Worm (Caenorhabditis elegans) whole organism, L4 larva: ENCODE results near the gene B0302.2.

ENCODE experiments used
- F37D6.2 ChIP-seq: sonication (generic microtip); optimal IDR thresholded peaks from 2 replicates; lab custom pipeline; 2016; ENCODE audit warnings: mild to moderate bottlenecking, missing genetic modification characterization, missing compliant biosample characterization
- F49E8.2 ChIP-seq: sonication (generic microtip); optimal IDR thresholded peaks from 2 replicates; lab custom pipeline; 2016; ENCODE audit warnings: missing compliant biosample characterization, mild to moderate bottlenecking, missing genetic modification characterization, borderline replicate concordance
- Y75B8A.6 ChIP-seq: fragments of 200-800 bp; sonication (Bioruptor generic); IDR thresholded peaks from 2 replicates; pipeline ENCODE4 v1.3.6; 2022; ENCODE audit warnings: missing genetic modification reagents, missing genetic modification characterization, missing compliant biosample characterization
- ZK337.2 ChIP-seq: fragments of 200-800 bp; sonication (Bioruptor generic); IDR thresholded peaks from 2 replicates; pipeline ENCODE4 v1.3.6; 2022; ENCODE audit warnings: missing genetic modification reagents, missing genetic modification characterization, missing compliant biosample characterization
- aha-1 ChIP-seq: fragments of 150-350 bp; peaks from one replicate; lab custom pipeline; 2014; ENCODE audit warnings: missing biosample characterization, missing genetic modification characterization
- arid-1 ChIP-seq: fragments of 200-800 bp; sonication (Bioruptor generic); conservative IDR thresholded peaks from 2 replicates; pipeline ENCODE4 v1.3.6; 2022; ENCODE audit warnings: missing genetic modification reagents, missing genetic modification characterization, missing compliant biosample characterization
- ceh-82 ChIP-seq: sonication (generic microtip); optimal IDR thresholded peaks from 2 replicates; lab custom pipeline; 2017; ENCODE audit warnings: missing biosample characterization, missing genetic modification characterization
- ctbp-1 ChIP-seq: fragments of 200-800 bp; sonication (Bioruptor generic); IDR thresholded peaks from 2 replicates; pipeline ENCODE4 v1.3.6; 2022; ENCODE audit warnings: missing genetic modification reagents, missing genetic modification characterization, missing compliant biosample characterization
- daf-12 ChIP-seq: fragments of 150-350 bp; optimal IDR thresholded peaks from 2 replicates; lab custom pipeline; 2014; ENCODE audit warnings: missing biosample characterization, missing genetic modification reagents, missing genetic modification characterization
- daf-16 ChIP-seq, 3 experiments: sonication (generic microtip); optimal IDR thresholded peaks; 2 replicates each; lab custom pipeline; 2016 to 2017; ENCODE audit warnings: missing genetic modification characterization in 3 of 3, missing genetic modification reagents in 3 of 3, mild to moderate bottlenecking in 2 of 3, missing compliant biosample characterization in 2 of 3, missing biosample characterization in 1 of 3, moderate library complexity in 1 of 3
- dmd-6 ChIP-seq: fragments of 200-800 bp; sonication (Bioruptor generic); IDR thresholded peaks from 2 replicates; pipeline ENCODE4 v1.3.6; 2022; ENCODE audit warnings: missing genetic modification reagents, missing genetic modification characterization, missing compliant biosample characterization
- dmd-8 ChIP-seq: fragments of 200-800 bp; sonication (Bioruptor generic); IDR thresholded peaks from 2 replicates; pipeline ENCODE4 v1.3.6; 2022; ENCODE audit warnings: missing genetic modification characterization, missing compliant biosample characterization
- dmd-9 ChIP-seq: fragments of 200-800 bp; sonication (Bioruptor generic); IDR thresholded peaks from 2 replicates; pipeline ENCODE4 v1.3.6; 2022; ENCODE audit warnings: missing genetic modification reagents, missing genetic modification characterization, missing compliant biosample characterization
- dpl-1 ChIP-seq: fragments of 150-350 bp; optimal IDR thresholded peaks from 2 replicates; lab custom pipeline; 2014; ENCODE audit warnings: missing biosample characterization, missing genetic modification reagents, missing genetic modification characterization
- dve-1 ChIP-seq: sonication (generic microtip); optimal IDR thresholded peaks from 2 replicates; lab custom pipeline; 2017; ENCODE audit warnings: antibody characterized with exemption, mild to moderate bottlenecking, missing genetic modification characterization, missing compliant biosample characterization; ENCODE audit not compliant: insufficient read depth
- egl-27 ChIP-seq: sonication (generic microtip); optimal IDR thresholded peaks from 3 replicates; lab custom pipeline; 2017; ENCODE audit warnings: missing biosample characterization, missing genetic modification reagents, missing genetic modification characterization
- hif-1 ChIP-seq, 2 experiments: sonication (generic microtip); optimal IDR thresholded peaks; 2 replicates each; lab custom pipeline; 2016 to 2017; ENCODE audit warnings: missing compliant biosample characterization in 2 of 2, missing genetic modification characterization in 2 of 2, missing genetic modification reagents in 2 of 2, missing genotype in 2 of 2, mild to moderate bottlenecking in 1 of 2
- hlh-11 ChIP-seq: fragments of 200-800 bp; sonication (Bioruptor generic); optimal IDR thresholded peaks from 2 replicates; lab custom pipeline; 2018; ENCODE audit warnings: mild to moderate bottlenecking, missing genetic modification characterization, missing compliant biosample characterization
- hlh-30 ChIP-seq: sonication (generic microtip); optimal IDR thresholded peaks from 2 replicates; lab custom pipeline; 2017; ENCODE audit warnings: antibody characterized with exemption, mild to moderate bottlenecking, missing genetic modification characterization, missing compliant biosample characterization; ENCODE audit not compliant: insufficient read depth
- hmg-1.1 ChIP-seq: fragments of 200-800 bp; sonication (Bioruptor generic); IDR thresholded peaks from 2 replicates; pipeline ENCODE4 v1.3.6; 2022; ENCODE audit warnings: missing genetic modification reagents, missing genetic modification characterization, missing compliant biosample characterization
- jun-1 ChIP-seq: fragments of 150-350 bp; optimal IDR thresholded peaks from 2 replicates; lab custom pipeline; 2014; ENCODE audit warnings: missing biosample characterization, missing genetic modification reagents, missing genetic modification characterization
- lin-1 ChIP-seq: fragments of 200-800 bp; sonication (Bioruptor generic); IDR thresholded peaks from 2 replicates; pipeline ENCODE4 v1.3.6; 2022; ENCODE audit warnings: missing genetic modification reagents, missing genetic modification characterization, missing compliant biosample characterization
- lin-13 ChIP-seq: fragments of 150-350 bp; optimal IDR thresholded peaks from 2 replicates; lab custom pipeline; 2014; ENCODE audit warnings: missing biosample characterization, missing genetic modification reagents, missing genetic modification characterization
- lin-39 ChIP-seq: fragments of 150-350 bp; optimal IDR thresholded peaks from 2 replicates; lab custom pipeline; 2014; ENCODE audit warnings: missing biosample characterization, missing genetic modification reagents, missing genetic modification characterization
- mdl-1 ChIP-seq, 2 experiments: fragments of 150-350 bp in 1 of 2; sonication (generic microtip) in 1 of 2; optimal IDR thresholded peaks; 2 replicates each; lab custom pipeline; 2014 to 2017; ENCODE audit warnings: missing biosample characterization in 2 of 2, missing genetic modification characterization in 2 of 2
- mep-1 ChIP-seq: fragments of 150-350 bp; sonication (generic microtip); optimal IDR thresholded peaks from 3 replicates; lab custom pipeline; 2014; ENCODE audit warnings: missing biosample characterization, missing genetic modification characterization
- mes-2 ChIP-seq: sonication (generic microtip); optimal IDR thresholded peaks from 2 replicates; lab custom pipeline; 2016; ENCODE audit warnings: missing genotype, mild to moderate bottlenecking, missing genetic modification characterization, missing compliant biosample characterization; ENCODE audit not compliant: poor library complexity, severe bottlenecking
- mxl-3 ChIP-seq: fragments of 200-800 bp; sonication (Bioruptor generic); optimal IDR thresholded peaks from 2 replicates; lab custom pipeline; 2018; ENCODE audit warnings: mild to moderate bottlenecking, missing genetic modification characterization, missing compliant biosample characterization
- nhr-11 ChIP-seq: fragments of 150-350 bp; optimal IDR thresholded peaks from 2 replicates; lab custom pipeline; 2014; ENCODE audit warnings: missing biosample characterization, missing genetic modification characterization
- nhr-28 ChIP-seq: fragments of 150-350 bp; optimal IDR thresholded peaks from 2 replicates; lab custom pipeline; 2014; ENCODE audit warnings: missing biosample characterization, missing genetic modification characterization
- nhr-41 ChIP-seq: fragments of 200-800 bp; sonication (Bioruptor generic); IDR thresholded peaks from 2 replicates; pipeline ENCODE4 v1.3.6; 2022; ENCODE audit warnings: missing genetic modification reagents, missing genetic modification characterization, missing compliant biosample characterization
- nhr-42 ChIP-seq: fragments of 200-800 bp; sonication (Bioruptor generic); IDR thresholded peaks from 2 replicates; pipeline ENCODE4 v1.3.6; 2022; ENCODE audit warnings: missing genetic modification characterization, missing compliant biosample characterization
- nhr-48 ChIP-seq: sonication (generic microtip); optimal IDR thresholded peaks from 2 replicates; lab custom pipeline; 2016; ENCODE audit warnings: mild to moderate bottlenecking, missing genetic modification characterization, missing compliant biosample characterization
- nhr-6 ChIP-seq: fragments of 150-350 bp; optimal IDR thresholded peaks from 2 replicates; lab custom pipeline; 2014; ENCODE audit warnings: missing biosample characterization, missing genetic modification characterization
- nhr-77 ChIP-seq: fragments of 150-350 bp; optimal IDR thresholded peaks from 2 replicates; lab custom pipeline; 2014; ENCODE audit warnings: missing biosample characterization, missing genetic modification characterization
- pha-4 ChIP-seq, 2 experiments: fragments of 150-350 bp in 1 of 2; fragments of 200-800 bp in 1 of 2; sonication (Bioruptor generic) in 1 of 2; IDR thresholded peaks in 1 of 2; optimal IDR thresholded peaks in 1 of 2; 2 replicates each; pipeline versions ENCODE4 v1.3.6 to Lab custom; 2014 to 2022; ENCODE audit warnings: missing genetic modification characterization in 2 of 2, missing genetic modification reagents in 2 of 2, missing biosample characterization in 1 of 2, missing compliant biosample characterization in 1 of 2
- rbr-2 ChIP-seq: sonication (generic microtip); optimal IDR thresholded peaks from 2 replicates; lab custom pipeline; 2016; ENCODE audit warnings: missing genotype, missing genetic modification characterization, missing compliant biosample characterization
- saeg-2 ChIP-seq: fragments of 200-800 bp; sonication (Bioruptor generic); IDR thresholded peaks from 2 replicates; pipeline ENCODE4 v1.3.6; 2022; ENCODE audit warnings: missing genetic modification reagents, missing genetic modification characterization, missing compliant biosample characterization
- set-16 ChIP-seq: fragments of 200-800 bp; sonication (Bioruptor generic); IDR thresholded peaks from 2 replicates; pipeline ENCODE4 v1.3.6; 2022; ENCODE audit warnings: missing genetic modification reagents, missing genetic modification characterization, missing compliant biosample characterization
- snpc-1.2 ChIP-seq: fragments of 200-800 bp; sonication (Bioruptor generic); IDR thresholded peaks from 2 replicates; pipeline ENCODE4 v1.3.6; 2022; ENCODE audit warnings: missing genetic modification reagents, missing genetic modification characterization, missing compliant biosample characterization
- unc-130 ChIP-seq: sonication (generic microtip); optimal IDR thresholded peaks from 2 replicates; lab custom pipeline; 2016; ENCODE audit warnings: missing genetic modification reagents, missing genetic modification characterization, missing compliant biosample characterization
- unc-39 ChIP-seq: sonication (generic microtip); optimal IDR thresholded peaks from 2 replicates; lab custom pipeline; 2017; ENCODE audit warnings: missing biosample characterization, missing genetic modification characterization

The B0302.2 gene

DNA sequence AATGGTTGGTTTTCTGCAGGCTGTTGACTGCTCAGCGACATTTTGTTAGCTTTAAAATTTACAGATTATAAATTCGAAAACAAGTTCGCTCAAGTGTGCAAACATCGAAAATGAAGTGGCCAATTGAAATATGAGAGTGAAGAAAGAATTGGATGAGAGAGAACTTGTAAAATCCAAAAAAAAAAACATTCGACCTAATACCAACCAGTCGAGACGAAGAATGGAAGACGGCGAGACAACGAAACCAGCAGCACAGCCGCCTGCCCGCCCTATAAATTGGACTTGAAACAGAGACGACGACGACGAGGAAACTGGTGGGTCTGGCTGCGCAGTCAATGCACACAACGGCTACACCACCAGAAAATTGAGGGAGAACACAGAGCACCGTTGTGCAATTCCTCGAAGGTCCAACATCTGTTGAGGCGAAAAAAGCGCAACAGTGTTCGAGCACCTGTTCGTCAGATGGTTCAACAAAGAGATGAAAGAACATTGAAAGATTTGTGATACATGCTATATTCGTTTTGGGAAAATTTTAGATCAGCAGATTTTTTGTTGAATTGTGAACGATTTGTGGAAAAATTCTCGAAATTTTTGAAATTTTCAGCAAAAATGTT lies 28.4 kb upstream of the B0302.2 start, which contains the start of gene T23C6.4:
Gene T23C6.4 (minus strand): TSS at position 51 of the 614 bp plus-strand sequence.
- 0 out of 2 replicates have a peak, but pooled peaks have one; percentile 37 for TF ChIP-seq hmg-1.1 (GFP tag; lab: Robert Waterston, UW)
- TF ChIP-seq lin-1 (GFP tag; lab: Robert Waterston, UW): no peak
- TF ChIP-seq unc-39 (tag; lab: Kevin White, UChicago): no peak
- TF ChIP-seq daf-12 (tag; lab: Kevin White, UChicago): no peak
- TF ChIP-seq snpc-1.2 (GFP tag; lab: Robert Waterston, UW): no peak
- TF ChIP-seq unc-130 (GFP tag; lab: Kevin White, UChicago): no peak
- TF ChIP-seq saeg-2 (GFP tag; lab: Robert Waterston, UW): no peak
- no peak for TF ChIP-seq dmd-8 (GFP tag; lab: Robert Waterston, UW)
- peak; percentile 65 for TF ChIP-seq aha-1 (tag; lab: Kevin White, UChicago)

DNA sequence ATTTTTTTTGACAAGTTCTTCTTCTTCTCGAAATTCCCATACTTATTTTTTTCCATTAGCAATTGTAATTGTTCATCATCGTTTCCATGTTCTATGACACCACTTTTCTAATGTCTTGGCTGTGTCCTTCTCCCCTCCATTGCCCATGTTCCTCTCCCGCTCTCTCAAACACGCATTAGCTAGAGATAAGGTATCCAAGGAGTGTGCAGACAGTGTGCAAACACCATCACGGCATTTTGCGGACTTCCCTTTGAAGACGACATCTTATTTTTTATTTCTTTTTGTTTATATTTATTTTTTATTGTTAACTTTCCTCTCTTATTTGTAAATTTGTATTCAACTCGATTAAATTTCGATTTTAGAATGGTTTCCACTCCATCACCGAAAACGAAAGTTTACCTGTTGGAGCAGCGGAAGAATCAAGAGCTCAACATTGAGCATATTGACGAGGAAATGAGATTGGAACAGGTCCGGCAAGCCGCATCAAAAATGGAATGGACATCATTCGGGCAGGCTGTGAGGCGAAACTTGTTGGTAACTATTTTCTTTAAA lies 27.1 kb upstream of the B0302.2 start, which contains the start of gene mdt-1.2:
Gene mdt-1.2 (plus strand): TSS at position 363 of the 552 bp plus-strand sequence.
- TF ChIP-seq Y75B8A.6 (GFP tag; lab: Robert Waterston, UW) (no peak), nhr-77 (tag; lab: Kevin White, UChicago) (peak; percentile 15), arid-1 (0 out of 2 replicates have a peak, but pooled peaks have one; percentile 61), set-16 (GFP tag; lab: Robert Waterston, UW) (no peak), nhr-28 (tag; lab: Kevin White, UChicago) (peak; percentile 66), hlh-30 (peak; percentile 61), mdl-1 (tag; optimal IDR thresholded peaks at IDR 0.05; lab: Kevin White, UChicago) (peak; percentile 26 to 70), nhr-11 (peak; percentile 3), nhr-42 (no peak), dmd-6 (GFP tag; lab: Robert Waterston, UW) (peak; percentile 55), lin-13 (GFP tag; lab: Kevin White, UChicago) (peak; percentile 1), mes-2 (tag; lab: Kevin White, UChicago) (peak; percentile 88), daf-16 (GFP tag; optimal IDR thresholded peaks at IDR 0.05; lab: Kevin White, UChicago) (no peak), daf-16 (tag; optimal IDR thresholded peaks at IDR 0.05; lab: Kevin White, UChicago) (peak; percentile 69), hlh-11 (tag; lab: Kevin White, UChicago) (peak; percentile 75), rbr-2 (tag; lab: Kevin White, UChicago) (peak; percentile 71), nhr-41 (GFP tag; lab: Robert Waterston, UW) (no peak), F37D6.2 (peak; percentile 18), F49E8.2 (tag; lab: Kevin White, UChicago) (no peak), ceh-82 (tag; lab: Kevin White, UChicago) (no peak), egl-27 (tag; lab: Kevin White, UChicago) (no peak), jun-1 (tag; lab: Kevin White, UChicago) (peak; percentile 25), ZK337.2 (no peak), dve-1 (tag; lab: Kevin White, UChicago) (peak; percentile 87), lin-39 (tag; lab: Kevin White, UChicago) (no peak), mxl-3 (GFP tag; lab: Kevin White, UChicago) (peak; percentile 48), nhr-6 (tag; lab: Kevin White, UChicago) (peak; percentile 63), pha-4 (GFP tag; IDR thresholded peaks at IDR 0.05; lab: Robert Waterston, UW) (peak; percentile 47; the same call in 1 of the 2 replicates), pha-4 (tag; optimal IDR thresholded peaks at IDR 0.05; lab: Kevin White, UChicago) (peak; percentile 85), aha-1 (tag; lab: Kevin White, UChicago) (peak; percentile 93), nhr-48 (tag; lab: Kevin White, UChicago) (peak; percentile 8), mep-1 (tag; lab: Kevin White, UChicago) (peak; percentile 86), dpl-1 (GFP tag; lab: Kevin White, UChicago) (peak; percentile 66), ctbp-1 (GFP tag; lab: Robert Waterston, UW) (no peak), hmg-1.1 (GFP tag; lab: Robert Waterston, UW) (peak; percentile 86), dmd-9 (0 out of 2 replicates have a peak, but pooled peaks have one; percentile 7), hif-1 (tag; optimal IDR thresholded peaks at IDR 0.05; lab: Kevin White, UChicago) (peak in 1 of 2 experiments; percentile 31)
